Worm (Caenorhabditis elegans): ENCODE data around the gene clec-122.
A peak's percentile ranks its signal among the peaks of the same experiment; 100 is the strongest.
"Not testable (repeated sequence)": the region's sequence is repeated elsewhere in the genome, so short reads cannot be mapped to it uniquely, and the experiment has no call there.

Gene clec-122

DNA sequence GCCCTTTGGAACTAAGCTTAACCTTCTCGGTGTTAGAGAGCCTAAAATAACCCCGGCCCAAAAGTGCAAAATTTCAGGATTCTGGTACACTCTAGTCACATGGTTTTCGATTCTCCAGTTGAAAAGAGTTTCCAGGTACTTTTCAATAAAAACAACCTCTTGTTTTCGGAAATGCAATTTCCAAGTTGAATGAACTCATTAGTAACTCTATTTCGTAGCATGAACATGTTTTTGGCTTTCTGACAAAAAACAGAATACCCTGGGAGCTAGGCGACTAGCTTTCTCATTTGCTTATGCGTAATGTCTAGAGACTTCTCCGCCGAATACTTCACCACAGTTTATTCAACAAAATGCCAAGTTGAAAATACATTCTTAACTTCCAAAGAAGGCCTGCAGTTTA, 17.3 kb downstream of the clec-122 start, which contains the start of gene srh-71:
Gene srh-71 (plus strand): TSS at position 301 of the 400 bp plus-strand sequence.
- no peak for TF ChIP-seq hlh-17 (GFP tag; optimal IDR thresholded peaks at IDR 0.05; ENCODE audit: borderline replicate concordance)
- no peak for TF ChIP-seq lin-14 (GFP tag; optimal IDR thresholded peaks at IDR 0.05)
- no peak for TF ChIP-seq efl-1 (optimal IDR thresholded peaks at IDR 0.05)
- TF ChIP-seq efl-1 (GFP tag; optimal IDR thresholded peaks at IDR 0.05 in 1 of 2) = no peak
- no peak for TF ChIP-seq fos-1 (tag; optimal IDR thresholded peaks at IDR 0.05)
- TF ChIP-seq rnt-1 (tag; optimal IDR thresholded peaks at IDR 0.05) = no peak
- TF ChIP-seq nhr-90 (tag; optimal IDR thresholded peaks at IDR 0.05; ENCODE audit: poor library complexity) = no peak
- no peak for TF ChIP-seq lin-13 (GFP tag; optimal IDR thresholded peaks at IDR 0.05)
- no peak for TF ChIP-seq C04F5.9 (tag; optimal IDR thresholded peaks at IDR 0.05)
- no peak for TF ChIP-seq zip-4 (GFP tag; optimal IDR thresholded peaks at IDR 0.05)
- no peak for TF ChIP-seq nhr-19 (GFP tag; conservative IDR thresholded peaks at IDR 0.05)

DNA sequence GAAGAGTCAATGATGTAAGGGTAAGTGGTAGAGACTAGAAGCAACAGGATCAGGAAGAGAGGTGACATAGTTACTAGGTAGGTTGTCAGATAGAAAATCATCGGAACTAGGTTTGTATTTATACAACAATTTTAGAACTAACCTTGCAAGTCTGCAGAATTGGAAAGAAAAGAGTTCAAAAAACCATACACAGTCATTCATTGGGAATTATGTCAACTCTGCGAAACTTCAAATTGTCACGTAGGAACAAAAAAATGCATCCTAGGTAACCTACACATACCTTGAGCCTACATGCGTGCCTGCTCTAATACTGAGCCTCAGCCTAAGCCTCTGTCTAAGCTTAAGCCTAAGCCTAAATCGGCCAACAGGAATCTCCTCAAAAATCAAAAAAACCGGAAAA, 20.5 kb downstream of the clec-122 start, which contains the start of gene ins-19:
Gene ins-19 (minus strand): TSS at position 101 of the 400 bp plus-strand sequence.
- TF ChIP-seq zag-1 (tag; optimal IDR thresholded peaks at IDR 0.05) (no peak), unc-62 (GFP tag; optimal IDR thresholded peaks at IDR 0.05) (no peak), dpl-1 (GFP tag; optimal IDR thresholded peaks at IDR 0.05) (no peak), grh-1 (GFP tag; IDR thresholded peaks at IDR 0.05) (no peak), C04F5.9 (tag; optimal IDR thresholded peaks at IDR 0.05) (no peak), hlh-17 (GFP tag; optimal IDR thresholded peaks at IDR 0.05; ENCODE audit: borderline replicate concordance) (no peak), lin-39 (tag; optimal IDR thresholded peaks at IDR 0.05) (no peak), sptf-1 (tag; optimal IDR thresholded peaks at IDR 0.05) (no peak), jun-1 (tag; optimal IDR thresholded peaks at IDR 0.05) (no peak)

ce11 chrII:3126741-3127140, 20.9 kb downstream of the clec-122 start, which contains the start of gene ins-31:
Gene ins-31, plus strand, starts transcription at chrII:3127041.
- TF ChIP-seq tlp-1, mep-1, lin-15B (tag; optimal IDR thresholded peaks at IDR 0.05): not testable (repeated sequence)

- TF ChIP-seq hpl-2 (GFP tag; optimal IDR thresholded peaks at IDR 0.05) (peak; percentile 12), blmp-1 (tag; optimal IDR thresholded peaks at IDR 0.05) (peak; percentile 21), skn-1 (tag; optimal IDR thresholded peaks at IDR 0.05) (peak; percentile 45), ztf-4 (tag; optimal IDR thresholded peaks at IDR 0.05) (no peak), nhr-77 (tag; optimal IDR thresholded peaks at IDR 0.05) (no peak), mab-9 (GFP tag; IDR thresholded peaks at IDR 0.05) (no peak), isw-1 (GFP tag; IDR thresholded peaks at IDR 0.05) (no peak), sox-4 (tag; optimal IDR thresholded peaks at IDR 0.05) (no peak), nhr-85 (tag) (peak; percentile 77), lin-35 (GFP tag; optimal IDR thresholded peaks at IDR 0.05) (peak in 1 of 2 experiments; percentile 59), nhr-71 (tag; optimal IDR thresholded peaks at IDR 0.05) (no peak), rnt-1 (tag; optimal IDR thresholded peaks at IDR 0.05) (peak; percentile 61), lsy-2 (tag; optimal IDR thresholded peaks at IDR 0.05) (peak in 1 of 2 experiments; percentile 36), lin-39 (tag; optimal IDR thresholded peaks at IDR 0.05) (no peak), mep-1 (tag; optimal IDR thresholded peaks at IDR 0.05) (peak; percentile 33), sup-37 (GFP tag; optimal IDR thresholded peaks at IDR 0.05) (no peak), nhr-20 (tag; optimal IDR thresholded peaks at IDR 0.05) (peak; percentile 53), snpc-4 (tag; optimal IDR thresholded peaks at IDR 0.05) (peak; percentile 16), F16B12.6 (tag; optimal IDR thresholded peaks at IDR 0.05) (peak; percentile 13), mdl-1 (tag; optimal IDR thresholded peaks at IDR 0.05) (peak in 1 of 2 experiments; percentile 16), swsn-7 (tag; optimal IDR thresholded peaks at IDR 0.05) (peak; percentile 5), efl-1 (optimal IDR thresholded peaks at IDR 0.05) (peak; percentile 56 to 68), efl-1 (GFP tag; optimal IDR thresholded peaks at IDR 0.05 in 1 of 2) (peak; percentile 14 to 92), ama-1 (optimal IDR thresholded peaks at IDR 0.05) (no peak), dpl-1 (GFP tag; optimal IDR thresholded peaks at IDR 0.05) (peak in 2 of 3 experiments; percentile 9 to 11), snu-23 (GFP tag; optimal IDR thresholded peaks at IDR 0.05) (peak; percentile 44), nhr-28 (tag; optimal IDR thresholded peaks at IDR 0.05) (no peak)
These were observed 23.1 kb downstream of the clec-122 start, which contains the start of gene chil-24 for ce11 chrII:3129007-3129406. Gene chil-24, plus strand, starts transcription at chrII:3129162.

Data from whole organism, L1 larva.